Fruit fly (Drosophila melanogaster) whole organism, pupa: ENCODE measurements around the gene Cad89D.

ENCODE experiments used
- CG10348 ChIP-seq: fragments of 200-800 bp; sonication (Bioruptor generic); IDR thresholded peaks from 2 replicates; pipeline ENCODE4 v1.3.6; 2022; ENCODE audit warnings: missing biosample characterization, missing genetic modification characterization
- CG12605 ChIP-seq: fragments of 200-800 bp; sonication (Bioruptor generic); IDR thresholded peaks from 2 replicates; pipeline ENCODE4 v1.3.6; 2022; ENCODE audit warnings: missing biosample characterization, missing genetic modification characterization
- CG13204 ChIP-seq: fragments of 200-800 bp; sonication (Bioruptor generic); optimal IDR thresholded peaks from 2 replicates; lab custom pipeline; 2018; ENCODE audit warnings: missing biosample characterization, mild to moderate bottlenecking, missing genetic modification characterization, moderate library complexity
- CG14655 ChIP-seq: fragments of 200-800 bp; sonication (Bioruptor generic); optimal IDR thresholded peaks from 3 replicates; lab custom pipeline; 2017; ENCODE audit warnings: mild to moderate bottlenecking, missing biosample characterization, missing genetic modification reagents, missing genetic modification characterization
- CG15710 ChIP-seq: fragments of 200-800 bp; sonication (Bioruptor generic); optimal IDR thresholded peaks from 2 replicates; lab custom pipeline; 2018; ENCODE audit warnings: missing biosample characterization, mild to moderate bottlenecking, missing genetic modification characterization, moderate library complexity
- CG17806 ChIP-seq: fragments of 200-800 bp; sonication (Bioruptor generic); optimal IDR thresholded peaks from 2 replicates; lab custom pipeline; 2018; ENCODE audit warnings: missing biosample characterization, mild to moderate bottlenecking, missing genetic modification characterization, moderate library complexity
- CG32121 ChIP-seq: fragments of 200-800 bp; sonication (Bioruptor generic); IDR thresholded peaks from 2 replicates; pipeline ENCODE4 v1.3.6; 2022; ENCODE audit warnings: missing biosample characterization, missing genetic modification characterization
- CG34367 ChIP-seq: fragments of 200-800 bp; sonication (Bioruptor generic); optimal IDR thresholded peaks from 2 replicates; lab custom pipeline; 2018; ENCODE audit warnings: missing biosample characterization, mild to moderate bottlenecking, missing genetic modification characterization
- CG4496 ChIP-seq: fragments of 200-800 bp; sonication (Bioruptor generic); IDR thresholded peaks from 3 replicates; pipeline ENCODE4 v1.3.6; 2022; ENCODE audit warnings: missing biosample characterization, missing genetic modification characterization
- CG8159 ChIP-seq: fragments of 200-800 bp; sonication (Bioruptor generic); optimal IDR thresholded peaks from 3 replicates; lab custom pipeline; 2018; ENCODE audit warnings: missing biosample characterization, mild to moderate bottlenecking, missing genetic modification characterization, moderate library complexity
- CG8301 ChIP-seq: fragments of 200-800 bp; sonication (Bioruptor generic); optimal IDR thresholded peaks from 2 replicates; lab custom pipeline; 2018; ENCODE audit warnings: missing biosample characterization, mild to moderate bottlenecking, missing genetic modification characterization
- CG9948 ChIP-seq: fragments of 200-800 bp; sonication (Bioruptor generic); optimal IDR thresholded peaks from 2 replicates; lab custom pipeline; 2018; ENCODE audit warnings: missing biosample characterization, mild to moderate bottlenecking, missing genetic modification characterization, moderate library complexity
- D1 ChIP-seq: fragments of 200-800 bp; sonication (Bioruptor generic); optimal IDR thresholded peaks from 2 replicates; lab custom pipeline; 2018; ENCODE audit warnings: missing biosample characterization, mild to moderate bottlenecking, missing genetic modification characterization, moderate library complexity
- EcR ChIP-seq: fragments of 200-800 bp; sonication (Bioruptor generic); optimal IDR thresholded peaks from 3 replicates; lab custom pipeline; 2019; ENCODE audit warnings: missing biosample characterization, missing genetic modification characterization, mild to moderate bottlenecking, moderate library complexity, missing genetic modification reagents
- Ets98B ChIP-seq: fragments of 200-800 bp; sonication (Bioruptor generic); IDR thresholded peaks from 2 replicates; pipeline ENCODE4 v1.3.6; 2022; ENCODE audit warnings: missing biosample characterization, missing genetic modification characterization
- Pif1A ChIP-seq: fragments of 200-800 bp; sonication (Bioruptor generic); optimal IDR thresholded peaks from 3 replicates; lab custom pipeline; 2016; ENCODE audit warnings: missing biosample characterization, missing genetic modification characterization
- Pif1B ChIP-seq: fragments of 200-800 bp; sonication (Bioruptor generic); optimal IDR thresholded peaks from 3 replicates; lab custom pipeline; 2016; ENCODE audit warnings: missing biosample characterization, missing genetic modification characterization
- Snoo ChIP-seq: fragments of 200-800 bp; sonication (Bioruptor generic); optimal IDR thresholded peaks from 3 replicates; lab custom pipeline; 2017; ENCODE audit warnings: missing biosample characterization, mild to moderate bottlenecking, missing genetic modification characterization, inconsistent platforms
- fd96Ca ChIP-seq: fragments of 200-800 bp; sonication (Bioruptor generic); IDR thresholded peaks from 3 replicates; pipeline ENCODE4 v1.3.6; 2022; ENCODE audit warnings: missing biosample characterization, missing genetic modification characterization
- gl ChIP-seq: fragments of 200-800 bp; sonication (Bioruptor generic); optimal IDR thresholded peaks from 2 replicates; lab custom pipeline; 2018; ENCODE audit warnings: missing biosample characterization, mild to moderate bottlenecking, missing genetic modification characterization
- rn ChIP-seq: fragments of 200-800 bp; sonication (Bioruptor generic); IDR thresholded peaks from 2 replicates; pipeline ENCODE4 v1.3.6; 2022; ENCODE audit warnings: missing biosample characterization, missing genetic modification characterization

Gene Cad89D

dm6 chr3R:16525555-16525954, 30.3 kb upstream of the Cad89D start:
- TF ChIP-seq CG14655 (GFP tag; lab: Kevin White, UChicago), result no peak
- no peak for TF ChIP-seq Pif1A (GFP tag; lab: Kevin White, UChicago)
- no peak for TF ChIP-seq CG10348 (GFP tag; lab: Robert Waterston, UW)
- TF ChIP-seq gl (tag; lab: Kevin White, UChicago), result no peak
- no peak for TF ChIP-seq Pif1B (GFP tag; lab: Kevin White, UChicago)
- no peak for TF ChIP-seq CG4496 (GFP tag; lab: Robert Waterston, UW)
- TF ChIP-seq CG13204 (GFP tag; lab: Kevin White, UChicago), result no peak
- no peak for TF ChIP-seq CG15710 (tag; lab: Kevin White, UChicago)
- no peak for TF ChIP-seq CG8159
- no peak for TF ChIP-seq CG32121 (GFP tag; lab: Robert Waterston, UW)
- TF ChIP-seq fd96Ca (GFP tag; lab: Robert Waterston, UW), result no peak
- TF ChIP-seq CG12605 (GFP tag; lab: Robert Waterston, UW), result no peak

dm6 chr3R:16524593-16525111, 29.4 kb upstream of the Cad89D start:
- TF ChIP-seq CG9948 (tag; lab: Kevin White, UChicago), result peak; percentile 65
- peak; percentile 71 for TF ChIP-seq gl (tag; lab: Kevin White, UChicago)
- TF ChIP-seq CG8301 (tag; lab: Kevin White, UChicago), result peak; percentile 81
- peak; percentile 46 for TF ChIP-seq CG34367 (tag; lab: Kevin White, UChicago)
- TF ChIP-seq Ets98B (GFP tag; lab: Robert Waterston, UW), result peak; percentile 42; the same call in 1 of the 2 replicates
- peak; percentile 29 for TF ChIP-seq Pif1A (GFP tag; lab: Kevin White, UChicago)
- TF ChIP-seq CG32121 (GFP tag; lab: Robert Waterston, UW), result no peak
- TF ChIP-seq CG17806 (tag; lab: Kevin White, UChicago), result peak; percentile 75
- no peak for TF ChIP-seq Pif1B (GFP tag; lab: Kevin White, UChicago)
- peak; percentile 78 for TF ChIP-seq CG14655 (GFP tag; lab: Kevin White, UChicago)
- no peak for TF ChIP-seq CG10348 (GFP tag; lab: Robert Waterston, UW)
- peak; percentile 51 for TF ChIP-seq CG15710 (tag; lab: Kevin White, UChicago)
- TF ChIP-seq CG8159, result peak; percentile 53
- 0 out of 2 replicates have a peak, but pooled peaks have one; percentile 20 for TF ChIP-seq CG12605 (GFP tag; lab: Robert Waterston, UW)
- TF ChIP-seq fd96Ca (GFP tag; lab: Robert Waterston, UW), result 0 out of 3 replicates have a peak, but pooled peaks have one; percentile 39

- TF ChIP-seq CG17806 (tag; lab: Kevin White, UChicago) (peak; percentile 97), Ets98B (GFP tag; lab: Robert Waterston, UW) (peak; percentile 79), CG10348 (GFP tag; lab: Robert Waterston, UW) (no peak), CG12605 (GFP tag; lab: Robert Waterston, UW) (peak; percentile 86), rn (GFP tag; lab: Robert Waterston, UW) (peak; percentile 74), CG14655 (GFP tag; lab: Kevin White, UChicago) (peak; percentile 87), CG9948 (tag; lab: Kevin White, UChicago) (peak; percentile 84), CG15710 (tag; lab: Kevin White, UChicago) (peak; percentile 64), gl (tag; lab: Kevin White, UChicago) (peak; percentile 66), CG34367 (tag; lab: Kevin White, UChicago) (peak; percentile 48), CG4496 (GFP tag; lab: Robert Waterston, UW) (no peak), CG13204 (GFP tag; lab: Kevin White, UChicago) (no peak), EcR (GFP tag; lab: Kevin White, UChicago) (no peak), fd96Ca (GFP tag; lab: Robert Waterston, UW) (no peak), CG8159 (peak; percentile 87), Pif1B (GFP tag; lab: Kevin White, UChicago) (peak; percentile 72), D1 (tag; lab: Kevin White, UChicago) (peak; percentile 79), CG8301 (tag; lab: Kevin White, UChicago) (peak; percentile 94), Pif1A (GFP tag; lab: Kevin White, UChicago) (peak; percentile 60), CG32121 (GFP tag; lab: Robert Waterston, UW) (peak; percentile 85), Snoo (tag; lab: Kevin White, UChicago) (peak; percentile 52)
Measured at dm6 chr3R:16524178-16524577, 29.0 kb upstream of the Cad89D start.

DNA sequence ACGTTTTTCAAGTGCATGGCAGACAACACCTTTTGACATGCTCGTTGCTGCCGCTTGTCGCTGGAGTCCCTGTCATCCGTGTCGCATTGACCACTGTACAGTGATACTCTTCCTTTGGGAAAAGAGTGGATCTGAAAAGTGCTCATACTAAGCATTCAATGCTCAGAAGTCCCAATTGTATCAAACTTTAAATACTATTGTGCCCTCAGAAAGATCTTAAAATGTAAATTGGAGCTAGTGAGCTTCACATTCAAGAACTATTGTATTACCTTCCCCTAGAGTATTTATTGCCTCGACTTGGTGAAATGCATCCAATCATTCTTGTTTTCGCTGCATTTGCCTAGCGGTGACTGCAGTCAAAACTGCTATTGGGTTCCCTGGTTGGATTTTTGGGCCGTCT, 28.2 kb upstream of the Cad89D start:
- TF ChIP-seq CG34367 (tag; lab: Kevin White, UChicago), result peak; percentile 18
- no peak for TF ChIP-seq CG12605 (GFP tag; lab: Robert Waterston, UW)
- TF ChIP-seq Pif1B (GFP tag; lab: Kevin White, UChicago), result peak; percentile 35
- peak; percentile 63 for TF ChIP-seq CG14655 (GFP tag; lab: Kevin White, UChicago)
- TF ChIP-seq Ets98B (GFP tag; lab: Robert Waterston, UW), result peak; percentile 42; the same call in 1 of the 2 replicates
- peak; percentile 48; the same call in 1 of the 3 replicates for TF ChIP-seq fd96Ca (GFP tag; lab: Robert Waterston, UW)
- TF ChIP-seq D1 (tag; lab: Kevin White, UChicago), result no peak
- TF ChIP-seq CG8159, result peak; percentile 45
- TF ChIP-seq CG17806 (tag; lab: Kevin White, UChicago), result peak; percentile 67
- TF ChIP-seq CG4496 (GFP tag; lab: Robert Waterston, UW), result no peak
- TF ChIP-seq Snoo (tag; lab: Kevin White, UChicago), result no peak
- TF ChIP-seq CG15710 (tag; lab: Kevin White, UChicago), result peak; percentile 23
- no peak for TF ChIP-seq EcR (GFP tag; lab: Kevin White, UChicago)
- TF ChIP-seq CG13204 (GFP tag; lab: Kevin White, UChicago), result no peak
- no peak; the same call in 1 of the 2 replicates for TF ChIP-seq CG32121 (GFP tag; lab: Robert Waterston, UW)
- no peak for TF ChIP-seq rn (GFP tag; lab: Robert Waterston, UW)
- TF ChIP-seq CG8301 (tag; lab: Kevin White, UChicago), result peak; percentile 81
- peak; percentile 22 for TF ChIP-seq CG9948 (tag; lab: Kevin White, UChicago)
- TF ChIP-seq Pif1A (GFP tag; lab: Kevin White, UChicago), result peak; percentile 41
- TF ChIP-seq CG10348 (GFP tag; lab: Robert Waterston, UW), result no peak
- TF ChIP-seq gl (tag; lab: Kevin White, UChicago), result peak; percentile 9
- TF ChIP-seq, all 21 proteins: peak for 12
